Worm (Caenorhabditis elegans) whole organism, L4 larva: ENCODE results near the gene dgk-2.
A peak's percentile ranks its signal among the peaks of the same experiment; 100 is the strongest.

ENCODE experiments used
- F10B5.3 ChIP-seq: sonication (generic microtip); optimal IDR thresholded peaks from 2 replicates; lab custom pipeline; 2016; ENCODE audit warnings: mild to moderate bottlenecking, missing genetic modification characterization, missing compliant biosample characterization
- F37D6.2 ChIP-seq: sonication (generic microtip); optimal IDR thresholded peaks from 2 replicates; lab custom pipeline; 2016; ENCODE audit warnings: mild to moderate bottlenecking, missing genetic modification characterization, missing compliant biosample characterization
- F44E2.7 ChIP-seq: fragments of 200-800 bp; sonication (Bioruptor generic); IDR thresholded peaks from 2 replicates; pipeline ENCODE4 v2.1.2; 2022; ENCODE audit warnings: missing genetic modification characterization, missing compliant biosample characterization
- Y105C5A.15 ChIP-seq: fragments of 200-800 bp; sonication (Bioruptor generic); IDR thresholded peaks from 2 replicates; pipeline ENCODE4 v1.3.6; 2022; ENCODE audit warnings: missing genetic modification characterization, missing compliant biosample characterization
- Y48G9A.11 ChIP-seq: fragments of 200-800 bp; sonication (Bioruptor generic); IDR thresholded peaks from 2 replicates; pipeline ENCODE4 v1.3.6; 2022; ENCODE audit warnings: missing genetic modification reagents, missing genetic modification characterization, missing compliant biosample characterization
- Y5F2A.4 ChIP-seq: fragments of 200-800 bp; sonication (Bioruptor generic); optimal IDR thresholded peaks from 2 replicates; lab custom pipeline; 2018; ENCODE audit warnings: mild to moderate bottlenecking, missing genetic modification characterization, missing compliant biosample characterization
- attf-4 ChIP-seq: sonication (generic microtip); optimal IDR thresholded peaks from 3 replicates; lab custom pipeline; 2017; ENCODE audit warnings: missing biosample characterization, missing genetic modification characterization
- ceh-28 ChIP-seq: fragments of 150-350 bp; optimal IDR thresholded peaks from 2 replicates; lab custom pipeline; 2014; ENCODE audit warnings: missing biosample characterization, missing genetic modification reagents, missing genetic modification characterization
- ceh-32 ChIP-seq: sonication (generic microtip); optimal IDR thresholded peaks from 2 replicates; lab custom pipeline; 2016; ENCODE audit warnings: mild to moderate bottlenecking, missing genetic modification characterization, missing compliant biosample characterization; ENCODE audit not compliant: poor library complexity
- ceh-44 ChIP-seq: fragments of 200-800 bp; sonication (Bioruptor generic); IDR thresholded peaks from 2 replicates; pipeline ENCODE4 v1.3.6; 2022; ENCODE audit warnings: missing genetic modification reagents, missing genetic modification characterization, missing compliant biosample characterization
- ceh-82 ChIP-seq: sonication (generic microtip); optimal IDR thresholded peaks from 2 replicates; lab custom pipeline; 2017; ENCODE audit warnings: missing biosample characterization, missing genetic modification characterization
- ces-1 ChIP-seq: fragments of 150-350 bp; sonication (generic microtip); optimal IDR thresholded peaks from 4 replicates; lab custom pipeline; 2014; ENCODE audit warnings: missing biosample characterization, missing genetic modification reagents, missing genetic modification characterization
- ctbp-1 ChIP-seq: fragments of 200-800 bp; sonication (Bioruptor generic); IDR thresholded peaks from 2 replicates; pipeline ENCODE4 v1.3.6; 2022; ENCODE audit warnings: missing genetic modification reagents, missing genetic modification characterization, missing compliant biosample characterization
- daf-12 ChIP-seq: fragments of 150-350 bp; optimal IDR thresholded peaks from 2 replicates; lab custom pipeline; 2014; ENCODE audit warnings: missing biosample characterization, missing genetic modification reagents, missing genetic modification characterization
- daf-8 ChIP-seq: fragments of 200-800 bp; sonication (Bioruptor generic); IDR thresholded peaks from 2 replicates; pipeline ENCODE4 v1.3.6; 2022; ENCODE audit warnings: missing genetic modification characterization, missing compliant biosample characterization
- dmd-6 ChIP-seq: fragments of 200-800 bp; sonication (Bioruptor generic); IDR thresholded peaks from 2 replicates; pipeline ENCODE4 v1.3.6; 2022; ENCODE audit warnings: missing genetic modification reagents, missing genetic modification characterization, missing compliant biosample characterization
- dmd-8 ChIP-seq: fragments of 200-800 bp; sonication (Bioruptor generic); IDR thresholded peaks from 2 replicates; pipeline ENCODE4 v1.3.6; 2022; ENCODE audit warnings: missing genetic modification characterization, missing compliant biosample characterization
- dpl-1 ChIP-seq: fragments of 150-350 bp; optimal IDR thresholded peaks from 2 replicates; lab custom pipeline; 2014; ENCODE audit warnings: missing biosample characterization, missing genetic modification reagents, missing genetic modification characterization
- duxl-1 ChIP-seq: sonication (generic microtip); optimal IDR thresholded peaks from 2 replicates; lab custom pipeline; 2016; ENCODE audit warnings: mild to moderate bottlenecking, missing genetic modification characterization, moderate library complexity, missing compliant biosample characterization; ENCODE audit not compliant: poor library complexity
- egl-43 ChIP-seq: fragments of 200-800 bp; sonication (Bioruptor generic); IDR thresholded peaks from 2 replicates; pipeline ENCODE4 v1.3.6; 2022; ENCODE audit warnings: missing genetic modification reagents, missing genetic modification characterization, missing compliant biosample characterization
- gei-8 ChIP-seq: fragments of 200-800 bp; sonication (Bioruptor generic); optimal IDR thresholded peaks from 2 replicates; lab custom pipeline; 2018; ENCODE audit warnings: mild to moderate bottlenecking, missing genetic modification characterization, missing compliant biosample characterization
- hif-1 ChIP-seq, 2 experiments: sonication (generic microtip); optimal IDR thresholded peaks; 2 replicates each; lab custom pipeline; 2016 to 2017; ENCODE audit warnings: missing compliant biosample characterization in 2 of 2, missing genetic modification characterization in 2 of 2, missing genetic modification reagents in 2 of 2, missing genotype in 2 of 2, mild to moderate bottlenecking in 1 of 2
- hlh-11 ChIP-seq: fragments of 200-800 bp; sonication (Bioruptor generic); optimal IDR thresholded peaks from 2 replicates; lab custom pipeline; 2018; ENCODE audit warnings: mild to moderate bottlenecking, missing genetic modification characterization, missing compliant biosample characterization
- hlh-30 ChIP-seq: sonication (generic microtip); optimal IDR thresholded peaks from 2 replicates; lab custom pipeline; 2017; ENCODE audit warnings: antibody characterized with exemption, mild to moderate bottlenecking, missing genetic modification characterization, missing compliant biosample characterization; ENCODE audit not compliant: insufficient read depth
- hmg-1.1 ChIP-seq: fragments of 200-800 bp; sonication (Bioruptor generic); IDR thresholded peaks from 2 replicates; pipeline ENCODE4 v1.3.6; 2022; ENCODE audit warnings: missing genetic modification reagents, missing genetic modification characterization, missing compliant biosample characterization
- jun-1 ChIP-seq: fragments of 150-350 bp; optimal IDR thresholded peaks from 2 replicates; lab custom pipeline; 2014; ENCODE audit warnings: missing biosample characterization, missing genetic modification reagents, missing genetic modification characterization
- lim-7 ChIP-seq: fragments of 200-800 bp; sonication (Bioruptor generic); IDR thresholded peaks from 2 replicates; pipeline ENCODE4 v1.3.6; 2022; ENCODE audit warnings: missing genetic modification characterization, missing compliant biosample characterization
- lin-1 ChIP-seq: fragments of 200-800 bp; sonication (Bioruptor generic); IDR thresholded peaks from 2 replicates; pipeline ENCODE4 v1.3.6; 2022; ENCODE audit warnings: missing genetic modification reagents, missing genetic modification characterization, missing compliant biosample characterization
- lin-13 ChIP-seq: fragments of 150-350 bp; optimal IDR thresholded peaks from 2 replicates; lab custom pipeline; 2014; ENCODE audit warnings: missing biosample characterization, missing genetic modification reagents, missing genetic modification characterization
- lir-3 ChIP-seq: sonication (generic microtip); optimal IDR thresholded peaks from 2 replicates; lab custom pipeline; 2016; ENCODE audit warnings: mild to moderate bottlenecking, missing genetic modification characterization, missing compliant biosample characterization
- lsy-2 ChIP-seq, 2 experiments: fragments of 150-350 bp in 1 of 2; sonication (generic microtip) in 1 of 2; optimal IDR thresholded peaks; 2 replicates each; lab custom pipeline; 2014 to 2017; ENCODE audit warnings: missing biosample characterization in 2 of 2, missing genetic modification characterization in 2 of 2
- mes-2 ChIP-seq: sonication (generic microtip); optimal IDR thresholded peaks from 2 replicates; lab custom pipeline; 2016; ENCODE audit warnings: missing genotype, mild to moderate bottlenecking, missing genetic modification characterization, missing compliant biosample characterization; ENCODE audit not compliant: poor library complexity, severe bottlenecking
- mxl-2 ChIP-seq: fragments of 200-800 bp; sonication (Bioruptor generic); conservative IDR thresholded peaks from 2 replicates; pipeline ENCODE4 v1.3.6; 2022; ENCODE audit warnings: missing genetic modification reagents, missing genetic modification characterization, missing compliant biosample characterization
- mxl-3 ChIP-seq: fragments of 200-800 bp; sonication (Bioruptor generic); optimal IDR thresholded peaks from 2 replicates; lab custom pipeline; 2018; ENCODE audit warnings: mild to moderate bottlenecking, missing genetic modification characterization, missing compliant biosample characterization
- nhr-10 ChIP-seq: fragments of 150-350 bp; optimal IDR thresholded peaks from 2 replicates; lab custom pipeline; 2014; ENCODE audit warnings: missing biosample characterization, missing genetic modification characterization
- nhr-102 ChIP-seq: sonication (generic microtip); optimal IDR thresholded peaks from 2 replicates; lab custom pipeline; 2016; ENCODE audit warnings: mild to moderate bottlenecking, missing genetic modification characterization, moderate library complexity, missing compliant biosample characterization
- nhr-237 ChIP-seq: sonication (generic microtip); optimal IDR thresholded peaks from 2 replicates; lab custom pipeline; 2017; ENCODE audit warnings: missing biosample characterization, missing genetic modification characterization
- nhr-25 ChIP-seq: sonication (generic microtip); optimal IDR thresholded peaks from 2 replicates; lab custom pipeline; 2017; ENCODE audit warnings: missing genetic modification characterization, mild to moderate bottlenecking, missing compliant biosample characterization, antibody characterized with exemption, moderate library complexity, borderline replicate concordance; ENCODE audit not compliant: insufficient read depth
- nhr-28 ChIP-seq: fragments of 150-350 bp; optimal IDR thresholded peaks from 2 replicates; lab custom pipeline; 2014; ENCODE audit warnings: missing biosample characterization, missing genetic modification characterization
- nhr-41 ChIP-seq: fragments of 200-800 bp; sonication (Bioruptor generic); IDR thresholded peaks from 2 replicates; pipeline ENCODE4 v1.3.6; 2022; ENCODE audit warnings: missing genetic modification reagents, missing genetic modification characterization, missing compliant biosample characterization
- nhr-48 ChIP-seq: sonication (generic microtip); optimal IDR thresholded peaks from 2 replicates; lab custom pipeline; 2016; ENCODE audit warnings: mild to moderate bottlenecking, missing genetic modification characterization, missing compliant biosample characterization
- nhr-76 ChIP-seq: fragments of 150-350 bp; optimal IDR thresholded peaks from 2 replicates; lab custom pipeline; 2014; ENCODE audit warnings: missing biosample characterization, missing genetic modification characterization
- php-3 ChIP-seq: fragments of 200-800 bp; sonication (Bioruptor generic); IDR thresholded peaks from 2 replicates; pipeline ENCODE4 v1.3.6; 2022; ENCODE audit warnings: missing genetic modification reagents, missing genetic modification characterization, missing compliant biosample characterization
- rbr-2 ChIP-seq: sonication (generic microtip); optimal IDR thresholded peaks from 2 replicates; lab custom pipeline; 2016; ENCODE audit warnings: missing genotype, missing genetic modification characterization, missing compliant biosample characterization
- sdz-12 ChIP-seq: fragments of 200-800 bp; sonication (Bioruptor generic); optimal IDR thresholded peaks from 2 replicates; lab custom pipeline; 2018; ENCODE audit warnings: mild to moderate bottlenecking, missing genetic modification characterization, missing compliant biosample characterization
- snpc-1.2 ChIP-seq: fragments of 200-800 bp; sonication (Bioruptor generic); IDR thresholded peaks from 2 replicates; pipeline ENCODE4 v1.3.6; 2022; ENCODE audit warnings: missing genetic modification reagents, missing genetic modification characterization, missing compliant biosample characterization
- tag-97 ChIP-seq: fragments of 200-800 bp; sonication (Bioruptor generic); IDR thresholded peaks from 2 replicates; pipeline ENCODE4 v1.3.6; 2022; ENCODE audit warnings: missing genetic modification characterization, missing compliant biosample characterization
- unc-39 ChIP-seq: sonication (generic microtip); optimal IDR thresholded peaks from 2 replicates; lab custom pipeline; 2017; ENCODE audit warnings: missing biosample characterization, missing genetic modification characterization
- zfp-2 ChIP-seq: sonication (generic microtip); optimal IDR thresholded peaks from 2 replicates; lab custom pipeline; 2016; ENCODE audit warnings: mild to moderate bottlenecking, missing genetic modification characterization, missing compliant biosample characterization
- zip-11 ChIP-seq: fragments of 200-800 bp; sonication (Bioruptor generic); IDR thresholded peaks from 2 replicates; pipeline ENCODE4 v1.3.6; 2022; ENCODE audit warnings: missing genetic modification characterization, missing compliant biosample characterization
- zip-2 ChIP-seq: fragments of 150-350 bp; optimal IDR thresholded peaks from 2 replicates; lab custom pipeline; 2014; ENCODE audit warnings: missing biosample characterization, missing genetic modification characterization
- ztf-7 ChIP-seq: fragments of 150-350 bp; optimal IDR thresholded peaks from 2 replicates; lab custom pipeline; 2014; ENCODE audit warnings: missing biosample characterization, missing genetic modification characterization

Gene dgk-2

ce11 chrX:4526412-4526811 is 22.2 kb upstream of the dgk-2 start (continued):
- TF ChIP-seq egl-43 (GFP tag; lab: Robert Waterston, UW) (no peak), snpc-1.2 (GFP tag; lab: Robert Waterston, UW) (no peak), zip-11 (GFP tag; lab: Robert Waterston, UW) (no peak), zip-2 (no peak), rbr-2 (tag; lab: Kevin White, UChicago) (no peak), lir-3 (no peak), lim-7 (GFP tag; lab: Robert Waterston, UW) (no peak), F10B5.3 (no peak), nhr-10 (tag; lab: Kevin White, UChicago) (peak; percentile 64), mxl-3 (GFP tag; lab: Kevin White, UChicago) (no peak), daf-12 (tag; lab: Kevin White, UChicago) (no peak), daf-8 (GFP tag; lab: Robert Waterston, UW) (no peak), unc-39 (tag; lab: Kevin White, UChicago) (no peak), duxl-1 (tag; lab: Kevin White, UChicago) (peak; percentile 79), gei-8 (no peak), ceh-28 (tag; lab: Kevin White, UChicago) (no peak), dmd-6 (no peak), Y105C5A.15 (no peak), Y48G9A.11 (GFP tag; lab: Robert Waterston, UW) (no peak), ces-1 (GFP tag; lab: Kevin White, UChicago) (no peak), lin-1 (GFP tag; lab: Robert Waterston, UW) (no peak), sdz-12 (GFP tag; lab: Kevin White, UChicago) (no peak), jun-1 (tag; lab: Kevin White, UChicago) (peak; percentile 29), nhr-76 (no peak), ztf-7 (no peak), mxl-2 (GFP tag; lab: Robert Waterston, UW) (no peak), php-3 (GFP tag; lab: Robert Waterston, UW) (no peak), nhr-102 (tag; lab: Kevin White, UChicago) (peak; percentile 62), Y5F2A.4 (GFP tag; lab: Kevin White, UChicago) (no peak), ceh-44 (GFP tag; lab: Robert Waterston, UW) (no peak), nhr-28 (tag; lab: Kevin White, UChicago) (no peak), hlh-11 (tag; lab: Kevin White, UChicago) (peak; percentile 16), F37D6.2 (tag; lab: Kevin White, UChicago) (no peak), mes-2 (tag; lab: Kevin White, UChicago) (peak; percentile 0), hif-1 (tag; optimal IDR thresholded peaks at IDR 0.05; lab: Kevin White, UChicago) (no peak), hmg-1.1 (GFP tag; lab: Robert Waterston, UW) (no peak), nhr-41 (GFP tag; lab: Robert Waterston, UW) (no peak), hlh-30 (no peak), lsy-2 (tag; optimal IDR thresholded peaks at IDR 0.05; lab: Kevin White, UChicago) (peak in 1 of 2 experiments; percentile 29), nhr-25 (tag; lab: Kevin White, UChicago) (no peak), ctbp-1 (no peak), attf-4 (no peak), nhr-48 (tag; lab: Kevin White, UChicago) (peak; percentile 39), zfp-2 (no peak), ceh-82 (no peak), tag-97 (GFP tag; lab: Robert Waterston, UW) (no peak), dmd-8 (GFP tag; lab: Robert Waterston, UW) (no peak), lin-13 (GFP tag; lab: Kevin White, UChicago) (no peak), dpl-1 (no peak), F44E2.7 (GFP tag; lab: Robert Waterston, UW) (no peak), nhr-237 (tag; lab: Kevin White, UChicago) (peak; percentile 56), ceh-32 (tag; lab: Kevin White, UChicago) (no peak)
